Fruit fly (Drosophila melanogaster) whole organism, prepupa: ENCODE results near the gene bigmax.

Experiments
- Blimp-1 ChIP-seq: fragments of 200-800 bp; sonication (Bioruptor generic); optimal IDR thresholded peaks from 3 replicates; lab custom pipeline; 2017; ENCODE audit warnings: missing biosample characterization, missing genetic modification characterization, mild to moderate bottlenecking, moderate library complexity, missing genetic modification reagents
- CG11294 ChIP-seq: fragments of 200-800 bp; sonication (Bioruptor generic); IDR thresholded peaks from 2 replicates; pipeline ENCODE4 v1.3.6; 2022; ENCODE audit warnings: missing biosample characterization, missing genetic modification characterization
- CG11762 ChIP-seq: fragments of 200-800 bp; sonication (Bioruptor generic); optimal IDR thresholded peaks from 3 replicates; lab custom pipeline; 2016; ENCODE audit warnings: missing biosample characterization, missing genetic modification characterization; ENCODE audit not compliant: insufficient read depth
- CG11902 ChIP-seq: fragments of 200-800 bp; sonication (Bioruptor generic); optimal IDR thresholded peaks from 3 replicates; lab custom pipeline; 2016; ENCODE audit warnings: missing biosample characterization, missing genetic modification characterization
- CG15336 ChIP-seq: fragments of 200-800 bp; sonication (Bioruptor generic); IDR thresholded peaks from 2 replicates; pipeline ENCODE4 v1.3.6; 2022; ENCODE audit warnings: missing biosample characterization, missing genetic modification characterization
- CG1621 ChIP-seq: fragments of 200-800 bp; sonication (Bioruptor generic); optimal IDR thresholded peaks from 3 replicates; lab custom pipeline; 2018; ENCODE audit warnings: missing biosample characterization, mild to moderate bottlenecking, missing genetic modification characterization
- CG16779 ChIP-seq: fragments of 200-800 bp; sonication (Bioruptor generic); optimal IDR thresholded peaks from 3 replicates; lab custom pipeline; 2017; ENCODE audit warnings: missing biosample characterization, mild to moderate bottlenecking, missing genetic modification characterization
- CG3032 ChIP-seq: fragments of 200-800 bp; optimal IDR thresholded peaks from 2 replicates; lab custom pipeline; 2019; ENCODE audit warnings: missing biosample characterization, mild to moderate bottlenecking, missing genetic modification characterization, moderate library complexity
- CG31627 ChIP-seq: fragments of 200-800 bp; sonication (Bioruptor generic); optimal IDR thresholded peaks from 3 replicates; lab custom pipeline; 2016; ENCODE audit warnings: missing biosample characterization, missing genetic modification characterization
- CG6163 ChIP-seq: fragments of 200-800 bp; sonication (Bioruptor generic); IDR thresholded peaks from 3 replicates; pipeline ENCODE4 v1.3.6; 2022; ENCODE audit warnings: missing biosample characterization, missing genetic modification characterization
- CG6276 ChIP-seq: fragments of 200-800 bp; sonication (Bioruptor generic); optimal IDR thresholded peaks from 2 replicates; lab custom pipeline; 2017; ENCODE audit warnings: missing biosample characterization, mild to moderate bottlenecking, missing genetic modification characterization
- CG6792 ChIP-seq: fragments of 200-800 bp; sonication (Bioruptor generic); optimal IDR thresholded peaks from 3 replicates; lab custom pipeline; 2016; ENCODE audit warnings: missing biosample characterization, missing genetic modification characterization
- CG6808 ChIP-seq: fragments of 200-800 bp; sonication (Bioruptor generic); optimal IDR thresholded peaks from 3 replicates; lab custom pipeline; 2017; ENCODE audit warnings: missing biosample characterization, missing genetic modification characterization, mild to moderate bottlenecking, moderate library complexity, missing genetic modification reagents
- CG6854 ChIP-seq: fragments of 200-800 bp; sonication (Bioruptor generic); optimal IDR thresholded peaks from 2 replicates; lab custom pipeline; 2017; ENCODE audit warnings: missing biosample characterization, mild to moderate bottlenecking, missing genetic modification characterization
- CG7368 ChIP-seq: fragments of 200-800 bp; sonication (Bioruptor generic); optimal IDR thresholded peaks from 3 replicates; lab custom pipeline; 2016; ENCODE audit warnings: missing biosample characterization, missing genetic modification characterization
- CG8319 ChIP-seq: fragments of 200-800 bp; sonication (Bioruptor generic); optimal IDR thresholded peaks from 3 replicates; lab custom pipeline; 2016; ENCODE audit warnings: missing biosample characterization, missing genetic modification characterization
- CG8632 ChIP-seq: fragments of 200-800 bp; sonication (Bioruptor generic); optimal IDR thresholded peaks from 3 replicates; lab custom pipeline; 2016; ENCODE audit warnings: missing biosample characterization, missing genetic modification characterization
- CG9139 ChIP-seq: fragments of 200-800 bp; sonication (Bioruptor generic); optimal IDR thresholded peaks from 3 replicates; lab custom pipeline; 2017; ENCODE audit warnings: missing biosample characterization, mild to moderate bottlenecking, missing genetic modification characterization
- Eip75B ChIP-seq: fragments of 200-800 bp; sonication (Bioruptor generic); optimal IDR thresholded peaks from 3 replicates; lab custom pipeline; 2016; ENCODE audit warnings: missing biosample characterization, missing genetic modification characterization
- Eip93F ChIP-seq: fragments of 200-800 bp; sonication (Bioruptor generic); optimal IDR thresholded peaks from 2 replicates; lab custom pipeline; 2016; ENCODE audit warnings: missing biosample characterization, mild to moderate bottlenecking, missing genetic modification characterization
- Ets21C ChIP-seq: fragments of 200-800 bp; sonication (Bioruptor generic); optimal IDR thresholded peaks from 3 replicates; lab custom pipeline; 2016; ENCODE audit warnings: missing biosample characterization, missing genetic modification characterization
- Ets96B ChIP-seq: fragments of 200-800 bp; optimal IDR thresholded peaks from 2 replicates; lab custom pipeline; 2019; ENCODE audit warnings: missing biosample characterization, mild to moderate bottlenecking, missing genetic modification characterization, moderate library complexity
- Gug ChIP-seq: fragments of 200-800 bp; sonication (Bioruptor generic); IDR thresholded peaks from 2 replicates; pipeline ENCODE4 v1.3.6; 2022; ENCODE audit warnings: missing biosample characterization, missing genetic modification characterization
- Hr38 ChIP-seq: sonication (Bioruptor generic); optimal IDR thresholded peaks from 2 replicates; lab custom pipeline; 2016; ENCODE audit warnings: missing biosample characterization, missing genetic modification characterization
- Hr4 ChIP-seq: fragments of 200-800 bp; sonication (Bioruptor generic); optimal IDR thresholded peaks from 3 replicates; lab custom pipeline; 2016; ENCODE audit warnings: missing biosample characterization, missing genetic modification characterization
- Lpt ChIP-seq: fragments of 200-800 bp; sonication (Bioruptor generic); optimal IDR thresholded peaks from 3 replicates; lab custom pipeline; 2016; ENCODE audit warnings: missing biosample characterization, missing genetic modification characterization
- Met ChIP-seq: fragments of 200-800 bp; sonication (Bioruptor generic); optimal IDR thresholded peaks from 3 replicates; lab custom pipeline; 2016; ENCODE audit warnings: missing biosample characterization, missing genetic modification characterization
- Smox ChIP-seq: fragments of 200-800 bp; sonication (Bioruptor generic); optimal IDR thresholded peaks from 3 replicates; lab custom pipeline; 2016; ENCODE audit warnings: missing biosample characterization, missing genetic modification characterization
- Sox102F ChIP-seq: fragments of 200-800 bp; sonication (Bioruptor generic); optimal IDR thresholded peaks from 2 replicates; lab custom pipeline; 2016; ENCODE audit warnings: missing biosample characterization, mild to moderate bottlenecking, missing genetic modification characterization
- Sox14 ChIP-seq: fragments of 200-800 bp; sonication (Bioruptor generic); optimal IDR thresholded peaks from 3 replicates; lab custom pipeline; 2016; ENCODE audit warnings: missing biosample characterization, missing genetic modification characterization
- Sox15 ChIP-seq: fragments of 200-800 bp; sonication (Bioruptor generic); optimal IDR thresholded peaks from 3 replicates; lab custom pipeline; 2016; ENCODE audit warnings: missing biosample characterization, missing genetic modification characterization
- achi ChIP-seq: fragments of 200-800 bp; sonication (Bioruptor generic); optimal IDR thresholded peaks from 3 replicates; lab custom pipeline; 2016; ENCODE audit warnings: missing biosample characterization, missing genetic modification characterization
- acj6 ChIP-seq: fragments of 200-800 bp; sonication (Bioruptor generic); optimal IDR thresholded peaks from 3 replicates; lab custom pipeline; 2016; ENCODE audit warnings: missing biosample characterization, missing genetic modification characterization
- cyc ChIP-seq: fragments of 200-800 bp; sonication (Bioruptor generic); optimal IDR thresholded peaks from 3 replicates; lab custom pipeline; 2016; ENCODE audit warnings: missing biosample characterization, missing genetic modification characterization
- dsx ChIP-seq: fragments of 200-800 bp; optimal IDR thresholded peaks from 3 replicates; lab custom pipeline; 2019; ENCODE audit warnings: missing biosample characterization, mild to moderate bottlenecking, missing genetic modification characterization, moderate library complexity; ENCODE audit not compliant: poor library complexity, severe bottlenecking
- eg ChIP-seq: fragments of 200-800 bp; sonication (Bioruptor generic); IDR thresholded peaks from 3 replicates; pipeline ENCODE4 v1.3.6; 2022; ENCODE audit warnings: missing biosample characterization, missing genetic modification characterization
- esn ChIP-seq: fragments of 200-800 bp; sonication (Bioruptor generic); optimal IDR thresholded peaks from 2 replicates; lab custom pipeline; 2016; ENCODE audit warnings: missing biosample characterization, mild to moderate bottlenecking, missing genetic modification characterization, moderate library complexity
- fd59A ChIP-seq: fragments of 200-800 bp; sonication (Bioruptor generic); optimal IDR thresholded peaks from 2 replicates; lab custom pipeline; 2017; ENCODE audit warnings: missing biosample characterization, mild to moderate bottlenecking, missing genetic modification characterization, missing genetic modification reagents
- fd85E ChIP-seq: fragments of 200-800 bp; sonication (Bioruptor generic); optimal IDR thresholded peaks from 3 replicates; lab custom pipeline; 2016; ENCODE audit warnings: missing biosample characterization, missing genetic modification characterization
- fkh ChIP-seq: fragments of 200-800 bp; sonication (Bioruptor generic); optimal IDR thresholded peaks from 3 replicates; lab custom pipeline; 2017; ENCODE audit warnings: missing biosample characterization, mild to moderate bottlenecking, missing genetic modification characterization, moderate library complexity
- lz ChIP-seq: fragments of 200-800 bp; sonication (Bioruptor generic); optimal IDR thresholded peaks from 3 replicates; lab custom pipeline; 2016; ENCODE audit warnings: missing biosample characterization, missing genetic modification characterization
- pdm3 ChIP-seq: fragments of 200-800 bp; sonication (Bioruptor generic); optimal IDR thresholded peaks from 3 replicates; lab custom pipeline; 2016; ENCODE audit warnings: missing biosample characterization, missing genetic modification characterization
- salr ChIP-seq, 2 experiments: fragments of 200-800 bp; sonication (Bioruptor generic); optimal IDR thresholded peaks; 3 replicates each; lab custom pipeline; 2016 to 2018; ENCODE audit warnings: missing biosample characterization in 2 of 2, missing genetic modification characterization in 2 of 2, mild to moderate bottlenecking in 1 of 2
- spab ChIP-seq: fragments of 200-800 bp; sonication (Bioruptor generic); optimal IDR thresholded peaks from 2 replicates; lab custom pipeline; 2017; ENCODE audit warnings: missing biosample characterization, mild to moderate bottlenecking, missing genetic modification characterization, missing genetic modification reagents
- ss ChIP-seq, 2 experiments: fragments of 200-800 bp; sonication (Bioruptor generic); optimal IDR thresholded peaks; 2 replicates in 1 of 2; 3 replicates in 1 of 2; lab custom pipeline; 2017 to 2018; ENCODE audit warnings: mild to moderate bottlenecking in 2 of 2, missing biosample characterization in 2 of 2, missing genetic modification characterization in 2 of 2, moderate library complexity in 1 of 2
- vri ChIP-seq: fragments of 200-800 bp; sonication (Bioruptor generic); optimal IDR thresholded peaks from 3 replicates; lab custom pipeline; 2016; ENCODE audit warnings: missing biosample characterization, mild to moderate bottlenecking, missing genetic modification characterization

The bigmax gene

dm6 chr3R:27289638-27290037 lies 1.3 kb upstream of the bigmax start (continued):
- TF ChIP-seq CG8632 (GFP tag; lab: Kevin White, UChicago) = no peak
- no peak for TF ChIP-seq dsx
- peak; percentile 74 for TF ChIP-seq eg (GFP tag; lab: Robert Waterston, UW)
- TF ChIP-seq ss (GFP tag; optimal IDR thresholded peaks at IDR 0.05; lab: Kevin White, UChicago) = no peak
- TF ChIP-seq Hr38 (GFP tag; lab: Kevin White, UChicago) = no peak
- TF ChIP-seq esn = peak; percentile 31
- TF ChIP-seq salr (GFP tag; optimal IDR thresholded peaks at IDR 0.05; lab: Kevin White, UChicago) = no peak
- TF ChIP-seq CG11902 = no peak
- no peak for TF ChIP-seq fd85E
- TF ChIP-seq Gug = 0 out of 2 replicates have a peak, but pooled peaks have one; percentile 17
- peak; percentile 10 for TF ChIP-seq cyc (GFP tag; lab: Kevin White, UChicago)
- no peak for TF ChIP-seq lz (GFP tag; lab: Kevin White, UChicago)
- TF ChIP-seq Blimp-1 (GFP tag; lab: Kevin White, UChicago) = no peak
- TF ChIP-seq achi (GFP tag; lab: Kevin White, UChicago) = no peak
- no peak for TF ChIP-seq CG7368 (GFP tag; lab: Kevin White, UChicago)
- no peak for TF ChIP-seq CG31627 (GFP tag; lab: Kevin White, UChicago)
- TF ChIP-seq CG6792 = no peak
- peak; percentile 41 for TF ChIP-seq Met (GFP tag; lab: Kevin White, UChicago)
- peak; percentile 68; the same call in 2 of the 3 replicates for TF ChIP-seq CG6163 (GFP tag; lab: Robert Waterston, UW)
- TF ChIP-seq Sox14 (GFP tag; lab: Kevin White, UChicago) = peak; percentile 44
- no peak for TF ChIP-seq Ets21C (GFP tag; lab: Kevin White, UChicago)
- TF ChIP-seq Ets96B (tag; lab: Kevin White, UChicago) = no peak
- TF ChIP-seq Eip75B (GFP tag; lab: Kevin White, UChicago) = no peak
- TF ChIP-seq CG6276 (GFP tag; lab: Kevin White, UChicago) = peak; percentile 43

dm6 chr3R:27283645-27284044 lies 4.7 kb downstream of the bigmax start, which contains the start of gene CG3368:
Gene CG3368 (plus strand): TSS chr3R:27283780.
- TF ChIP-seq CG6854 (GFP tag; lab: Kevin White, UChicago) (no peak), Eip93F (peak; percentile 9), CG15336 (no peak), CG1621 (peak; percentile 2), CG6808 (GFP tag; lab: Kevin White, UChicago) (peak; percentile 71)

- TF ChIP-seq esn = peak; percentile 66
- peak; percentile 31 for TF ChIP-seq vri (GFP tag; lab: Kevin White, UChicago)
- TF ChIP-seq CG16779 = no peak
- peak; percentile 26; the same call in 1 of the 2 replicates for TF ChIP-seq CG11294 (GFP tag; lab: Robert Waterston, UW)
- peak; percentile 47 for TF ChIP-seq Ets21C (GFP tag; lab: Kevin White, UChicago)
- peak; percentile 44 for TF ChIP-seq CG11762 (GFP tag; lab: Kevin White, UChicago)
- peak; percentile 15 to 71 for TF ChIP-seq salr (GFP tag; optimal IDR thresholded peaks at IDR 0.05; lab: Kevin White, UChicago)
- peak; percentile 15 for TF ChIP-seq CG7368 (GFP tag; lab: Kevin White, UChicago)
- no peak for TF ChIP-seq CG1621
- peak; percentile 32 for TF ChIP-seq CG9139
- peak; percentile 36; the same call in 1 of the 2 replicates for TF ChIP-seq Gug
- peak; percentile 48 for TF ChIP-seq Met (GFP tag; lab: Kevin White, UChicago)
- peak; percentile 70 for TF ChIP-seq pdm3
- peak; percentile 48 for TF ChIP-seq Sox15
- peak; percentile 54 for TF ChIP-seq Smox (GFP tag; lab: Kevin White, UChicago)
- TF ChIP-seq fkh (GFP tag; lab: Kevin White, UChicago) = no peak
- no peak for TF ChIP-seq Hr38 (GFP tag; lab: Kevin White, UChicago)
- TF ChIP-seq achi (GFP tag; lab: Kevin White, UChicago) = peak; percentile 50
- peak; percentile 26 for TF ChIP-seq fd59A (GFP tag; lab: Kevin White, UChicago)
- peak; percentile 60 for TF ChIP-seq CG15336
- peak; percentile 60 for TF ChIP-seq CG3032 (tag; lab: Kevin White, UChicago)
- peak; percentile 28 for TF ChIP-seq spab
- peak; percentile 52 for TF ChIP-seq lz (GFP tag; lab: Kevin White, UChicago)
- peak; percentile 29 for TF ChIP-seq CG11902
- no peak for TF ChIP-seq CG8319 (GFP tag; lab: Kevin White, UChicago)
- peak; percentile 50 for TF ChIP-seq CG6792
- TF ChIP-seq Lpt (GFP tag; lab: Kevin White, UChicago) = no peak
- TF ChIP-seq CG6854 (GFP tag; lab: Kevin White, UChicago) = no peak
- no peak for TF ChIP-seq Eip93F
- peak; percentile 72 for TF ChIP-seq Hr4 (GFP tag; lab: Kevin White, UChicago)
- TF ChIP-seq acj6 (GFP tag; lab: Kevin White, UChicago) = peak; percentile 53
- TF ChIP-seq Sox102F (GFP tag; lab: Kevin White, UChicago) = peak; percentile 53
Measured at dm6 chr3R:27282286-27282685, 6.0 kb downstream of the bigmax start, which contains the start of gene mrt. Gene mrt (minus strand): TSS chr3R:27282661.
